Worm (Caenorhabditis elegans) whole organism, mixed stage, embryonic: ENCODE results near the gene osm-9.
"Not testable (repeated sequence)": the region's sequence is repeated elsewhere in the genome, so short reads cannot be mapped to it uniquely, and the experiment has no call there.

Source experiments
- blmp-1 ChIP-seq: fragments of 150-350 bp; optimal IDR thresholded peaks from 2 replicates; lab custom pipeline; 2014; ENCODE audit warnings: missing biosample characterization, missing genetic modification characterization
- ces-1 ChIP-seq: fragments of 150-350 bp; optimal IDR thresholded peaks from 2 replicates; lab custom pipeline; 2014; ENCODE audit warnings: missing biosample characterization, missing genetic modification reagents, missing genetic modification characterization
- mab-5 ChIP-seq: fragments of 150-350 bp; optimal IDR thresholded peaks from 2 replicates; lab custom pipeline; 2014; ENCODE audit warnings: missing biosample characterization, missing genetic modification characterization
- mep-1 ChIP-seq: fragments of 150-350 bp; optimal IDR thresholded peaks from 2 replicates; lab custom pipeline; 2017; ENCODE audit warnings: missing biosample characterization, missing genetic modification reagents, missing genetic modification characterization, inconsistent platforms
- mls-2 ChIP-seq: sonication (generic microtip); optimal IDR thresholded peaks from 2 replicates; lab custom pipeline; 2016; ENCODE audit warnings: mild to moderate bottlenecking, missing genetic modification characterization, moderate library complexity, missing compliant biosample characterization
- nhr-12 ChIP-seq: fragments of 150-350 bp; optimal IDR thresholded peaks from 2 replicates; lab custom pipeline; 2014; ENCODE audit warnings: missing biosample characterization, missing genetic modification characterization
- nhr-28 ChIP-seq: fragments of 150-350 bp; optimal IDR thresholded peaks from 2 replicates; lab custom pipeline; 2014; ENCODE audit warnings: missing biosample characterization, missing genetic modification characterization
- zip-8 ChIP-seq: fragments of 150-350 bp; optimal IDR thresholded peaks from 2 replicates; lab custom pipeline; 2014; ENCODE audit warnings: missing biosample characterization, missing genetic modification characterization

DNA sequence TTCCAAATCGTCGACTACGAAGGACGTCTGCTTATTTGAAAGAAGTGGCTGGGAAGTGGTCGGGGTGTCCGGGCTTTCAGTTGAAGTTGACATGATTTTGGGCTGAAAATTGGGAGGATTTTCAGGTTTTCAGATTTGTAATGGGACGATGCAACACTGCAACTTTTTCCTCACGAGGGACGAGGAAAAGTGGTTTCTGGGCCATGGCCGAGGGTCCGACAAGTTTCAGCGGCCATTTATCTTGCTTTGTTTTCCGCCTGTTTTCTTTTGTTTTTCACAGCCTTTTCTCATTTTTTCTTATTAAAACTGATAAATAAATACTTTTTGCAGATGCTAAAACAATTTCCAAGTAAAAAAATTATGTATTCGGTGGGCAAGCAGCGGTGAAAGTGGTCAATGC is 25.6 kb upstream of the osm-9 start, which contains the start of gene blos-7:
- TF ChIP-seq blmp-1 (tag; lab: Kevin White, UChicago); mep-1 (tag; lab: Kevin White, UChicago); mls-2 (tag; lab: Kevin White, UChicago); mab-5; zip-8 (tag; lab: Kevin White, UChicago); nhr-12 (tag; lab: Kevin White, UChicago); ces-1 (GFP tag; lab: Kevin White, UChicago); nhr-28 (tag; lab: Kevin White, UChicago): not testable (repeated sequence)
